Fruit fly (Drosophila melanogaster) whole organism, prepupa: ENCODE data around the gene Naa40.

Experiments used
- Blimp-1 ChIP-seq: fragments of 200-800 bp; sonication (Bioruptor generic); optimal IDR thresholded peaks from 3 replicates; lab custom pipeline; 2017; ENCODE audit warnings: missing biosample characterization, missing genetic modification characterization, mild to moderate bottlenecking, moderate library complexity, missing genetic modification reagents
- CG10631 ChIP-seq: fragments of 200-800 bp; sonication (Bioruptor generic); optimal IDR thresholded peaks from 2 replicates; lab custom pipeline; 2016; ENCODE audit warnings: missing biosample characterization, missing genetic modification characterization
- CG10669 ChIP-seq: fragments of 200-800 bp; sonication (Bioruptor generic); optimal IDR thresholded peaks from 3 replicates; lab custom pipeline; 2018; ENCODE audit warnings: missing biosample characterization, mild to moderate bottlenecking, missing genetic modification characterization, moderate library complexity
- CG11294 ChIP-seq: fragments of 200-800 bp; sonication (Bioruptor generic); IDR thresholded peaks from 2 replicates; pipeline ENCODE4 v1.3.6; 2022; ENCODE audit warnings: missing biosample characterization, missing genetic modification characterization
- CG15336 ChIP-seq: fragments of 200-800 bp; sonication (Bioruptor generic); IDR thresholded peaks from 2 replicates; pipeline ENCODE4 v1.3.6; 2022; ENCODE audit warnings: missing biosample characterization, missing genetic modification characterization
- CG16779 ChIP-seq: fragments of 200-800 bp; sonication (Bioruptor generic); optimal IDR thresholded peaks from 3 replicates; lab custom pipeline; 2017; ENCODE audit warnings: missing biosample characterization, mild to moderate bottlenecking, missing genetic modification characterization
- CG3032 ChIP-seq: fragments of 200-800 bp; optimal IDR thresholded peaks from 2 replicates; lab custom pipeline; 2019; ENCODE audit warnings: missing biosample characterization, mild to moderate bottlenecking, missing genetic modification characterization, moderate library complexity
- CG31627 ChIP-seq: fragments of 200-800 bp; sonication (Bioruptor generic); optimal IDR thresholded peaks from 3 replicates; lab custom pipeline; 2016; ENCODE audit warnings: missing biosample characterization, missing genetic modification characterization
- CG32006 ChIP-seq: fragments of 200-800 bp; sonication (Bioruptor generic); optimal IDR thresholded peaks from 3 replicates; lab custom pipeline; 2017; ENCODE audit warnings: missing biosample characterization, mild to moderate bottlenecking, missing genetic modification characterization
- CG34406 ChIP-seq: fragments of 200-800 bp; sonication (Bioruptor generic); optimal IDR thresholded peaks from 3 replicates; lab custom pipeline; 2016; ENCODE audit warnings: missing biosample characterization, missing genetic modification characterization
- CG3919 ChIP-seq: fragments of 200-800 bp; sonication (Bioruptor generic); optimal IDR thresholded peaks from 3 replicates; lab custom pipeline; 2016; ENCODE audit warnings: missing biosample characterization, missing genetic modification characterization
- CG6163 ChIP-seq: fragments of 200-800 bp; sonication (Bioruptor generic); IDR thresholded peaks from 3 replicates; pipeline ENCODE4 v1.3.6; 2022; ENCODE audit warnings: missing biosample characterization, missing genetic modification characterization
- CG6276 ChIP-seq: fragments of 200-800 bp; sonication (Bioruptor generic); optimal IDR thresholded peaks from 2 replicates; lab custom pipeline; 2017; ENCODE audit warnings: missing biosample characterization, mild to moderate bottlenecking, missing genetic modification characterization
- CG6792 ChIP-seq: fragments of 200-800 bp; sonication (Bioruptor generic); optimal IDR thresholded peaks from 3 replicates; lab custom pipeline; 2016; ENCODE audit warnings: missing biosample characterization, missing genetic modification characterization
- CG6808 ChIP-seq: fragments of 200-800 bp; sonication (Bioruptor generic); optimal IDR thresholded peaks from 3 replicates; lab custom pipeline; 2017; ENCODE audit warnings: missing biosample characterization, missing genetic modification characterization, mild to moderate bottlenecking, moderate library complexity, missing genetic modification reagents
- CG6854 ChIP-seq: fragments of 200-800 bp; sonication (Bioruptor generic); optimal IDR thresholded peaks from 2 replicates; lab custom pipeline; 2017; ENCODE audit warnings: missing biosample characterization, mild to moderate bottlenecking, missing genetic modification characterization
- CG7368 ChIP-seq: fragments of 200-800 bp; sonication (Bioruptor generic); optimal IDR thresholded peaks from 3 replicates; lab custom pipeline; 2016; ENCODE audit warnings: missing biosample characterization, missing genetic modification characterization
- CG8119 ChIP-seq: fragments of 200-800 bp; sonication (Bioruptor generic); IDR thresholded peaks from 3 replicates; pipeline ENCODE4 v1.3.6; 2022; ENCODE audit warnings: missing biosample characterization, missing genetic modification characterization
- CG8319 ChIP-seq: fragments of 200-800 bp; sonication (Bioruptor generic); optimal IDR thresholded peaks from 3 replicates; lab custom pipeline; 2016; ENCODE audit warnings: missing biosample characterization, missing genetic modification characterization
- CG8632 ChIP-seq: fragments of 200-800 bp; sonication (Bioruptor generic); optimal IDR thresholded peaks from 3 replicates; lab custom pipeline; 2016; ENCODE audit warnings: missing biosample characterization, missing genetic modification characterization
- CG9139 ChIP-seq: fragments of 200-800 bp; sonication (Bioruptor generic); optimal IDR thresholded peaks from 3 replicates; lab custom pipeline; 2017; ENCODE audit warnings: missing biosample characterization, mild to moderate bottlenecking, missing genetic modification characterization
- Eip75B ChIP-seq: fragments of 200-800 bp; sonication (Bioruptor generic); optimal IDR thresholded peaks from 3 replicates; lab custom pipeline; 2016; ENCODE audit warnings: missing biosample characterization, missing genetic modification characterization
- Eip78C ChIP-seq: fragments of 200-800 bp; sonication (Bioruptor generic); peaks from one replicate; lab custom pipeline; 2016; ENCODE audit warnings: missing biosample characterization, missing genetic modification characterization
- Eip93F ChIP-seq: fragments of 200-800 bp; sonication (Bioruptor generic); optimal IDR thresholded peaks from 2 replicates; lab custom pipeline; 2016; ENCODE audit warnings: missing biosample characterization, mild to moderate bottlenecking, missing genetic modification characterization
- Ets21C ChIP-seq: fragments of 200-800 bp; sonication (Bioruptor generic); optimal IDR thresholded peaks from 3 replicates; lab custom pipeline; 2016; ENCODE audit warnings: missing biosample characterization, missing genetic modification characterization
- Ets96B ChIP-seq: fragments of 200-800 bp; optimal IDR thresholded peaks from 2 replicates; lab custom pipeline; 2019; ENCODE audit warnings: missing biosample characterization, mild to moderate bottlenecking, missing genetic modification characterization, moderate library complexity
- Gug ChIP-seq: fragments of 200-800 bp; sonication (Bioruptor generic); IDR thresholded peaks from 2 replicates; pipeline ENCODE4 v1.3.6; 2022; ENCODE audit warnings: missing biosample characterization, missing genetic modification characterization
- Hr38 ChIP-seq: sonication (Bioruptor generic); optimal IDR thresholded peaks from 2 replicates; lab custom pipeline; 2016; ENCODE audit warnings: missing biosample characterization, missing genetic modification characterization
- Hr39 ChIP-seq: fragments of 200-800 bp; sonication (Bioruptor generic); optimal IDR thresholded peaks from 2 replicates; lab custom pipeline; 2016; ENCODE audit warnings: missing biosample characterization, missing genetic modification characterization
- Hr4 ChIP-seq: fragments of 200-800 bp; sonication (Bioruptor generic); optimal IDR thresholded peaks from 3 replicates; lab custom pipeline; 2016; ENCODE audit warnings: missing biosample characterization, missing genetic modification characterization
- Met ChIP-seq: fragments of 200-800 bp; sonication (Bioruptor generic); optimal IDR thresholded peaks from 3 replicates; lab custom pipeline; 2016; ENCODE audit warnings: missing biosample characterization, missing genetic modification characterization
- OdsH ChIP-seq: fragments of 200-800 bp; sonication (Bioruptor generic); optimal IDR thresholded peaks from 3 replicates; lab custom pipeline; 2016; ENCODE audit warnings: missing biosample characterization, missing genetic modification characterization
- Smox ChIP-seq: fragments of 200-800 bp; sonication (Bioruptor generic); optimal IDR thresholded peaks from 3 replicates; lab custom pipeline; 2016; ENCODE audit warnings: missing biosample characterization, missing genetic modification characterization
- Sox14 ChIP-seq: fragments of 200-800 bp; sonication (Bioruptor generic); optimal IDR thresholded peaks from 3 replicates; lab custom pipeline; 2016; ENCODE audit warnings: missing biosample characterization, missing genetic modification characterization
- Sox15 ChIP-seq: fragments of 200-800 bp; sonication (Bioruptor generic); optimal IDR thresholded peaks from 3 replicates; lab custom pipeline; 2016; ENCODE audit warnings: missing biosample characterization, missing genetic modification characterization
- achi ChIP-seq: fragments of 200-800 bp; sonication (Bioruptor generic); optimal IDR thresholded peaks from 3 replicates; lab custom pipeline; 2016; ENCODE audit warnings: missing biosample characterization, missing genetic modification characterization
- acj6 ChIP-seq: fragments of 200-800 bp; sonication (Bioruptor generic); optimal IDR thresholded peaks from 3 replicates; lab custom pipeline; 2016; ENCODE audit warnings: missing biosample characterization, missing genetic modification characterization
- dac ChIP-seq: fragments of 200-800 bp; sonication (Bioruptor generic); optimal IDR thresholded peaks from 2 replicates; lab custom pipeline; 2017; ENCODE audit warnings: missing biosample characterization, mild to moderate bottlenecking, missing genetic modification characterization
- dsx ChIP-seq: fragments of 200-800 bp; optimal IDR thresholded peaks from 3 replicates; lab custom pipeline; 2019; ENCODE audit warnings: missing biosample characterization, mild to moderate bottlenecking, missing genetic modification characterization, moderate library complexity; ENCODE audit not compliant: poor library complexity, severe bottlenecking
- eg ChIP-seq: fragments of 200-800 bp; sonication (Bioruptor generic); IDR thresholded peaks from 3 replicates; pipeline ENCODE4 v1.3.6; 2022; ENCODE audit warnings: missing biosample characterization, missing genetic modification characterization
- esn ChIP-seq: fragments of 200-800 bp; sonication (Bioruptor generic); optimal IDR thresholded peaks from 2 replicates; lab custom pipeline; 2016; ENCODE audit warnings: missing biosample characterization, mild to moderate bottlenecking, missing genetic modification characterization, moderate library complexity
- fd85E ChIP-seq: fragments of 200-800 bp; sonication (Bioruptor generic); optimal IDR thresholded peaks from 3 replicates; lab custom pipeline; 2016; ENCODE audit warnings: missing biosample characterization, missing genetic modification characterization
- fkh ChIP-seq: fragments of 200-800 bp; sonication (Bioruptor generic); optimal IDR thresholded peaks from 3 replicates; lab custom pipeline; 2017; ENCODE audit warnings: missing biosample characterization, mild to moderate bottlenecking, missing genetic modification characterization, moderate library complexity
- net ChIP-seq: fragments of 200-800 bp; sonication (Bioruptor generic); optimal IDR thresholded peaks from 3 replicates; lab custom pipeline; 2016; ENCODE audit warnings: missing biosample characterization, missing genetic modification characterization
- pdm3 ChIP-seq: fragments of 200-800 bp; sonication (Bioruptor generic); optimal IDR thresholded peaks from 3 replicates; lab custom pipeline; 2016; ENCODE audit warnings: missing biosample characterization, missing genetic modification characterization
- spab ChIP-seq: fragments of 200-800 bp; sonication (Bioruptor generic); optimal IDR thresholded peaks from 2 replicates; lab custom pipeline; 2017; ENCODE audit warnings: missing biosample characterization, mild to moderate bottlenecking, missing genetic modification characterization, missing genetic modification reagents
- ss ChIP-seq, 2 experiments: fragments of 200-800 bp; sonication (Bioruptor generic); optimal IDR thresholded peaks; 2 replicates in 1 of 2; 3 replicates in 1 of 2; lab custom pipeline; 2017 to 2018; ENCODE audit warnings: mild to moderate bottlenecking in 2 of 2, missing biosample characterization in 2 of 2, missing genetic modification characterization in 2 of 2, moderate library complexity in 1 of 2
- svp ChIP-seq: fragments of 200-800 bp; sonication (Bioruptor generic); peaks from one replicate; lab custom pipeline; 2016; ENCODE audit warnings: missing biosample characterization, missing genetic modification characterization
- vri ChIP-seq: fragments of 200-800 bp; sonication (Bioruptor generic); optimal IDR thresholded peaks from 3 replicates; lab custom pipeline; 2016; ENCODE audit warnings: missing biosample characterization, mild to moderate bottlenecking, missing genetic modification characterization

Naa40 gene

dm6 chr3R:29737891-29738290 is 13.1 kb upstream of the Naa40 start, which contains the start of gene Gnpnat (continued):
- peak; percentile 15 for TF ChIP-seq pdm3 (GFP tag; lab: Kevin White, UChicago)
- peak; percentile 43 for TF ChIP-seq dsx
- TF ChIP-seq esn, result peak; percentile 69
- peak; percentile 32 for TF ChIP-seq CG6792 (GFP tag; lab: Kevin White, UChicago)
- no peak for TF ChIP-seq CG8119
- peak; percentile 40 for TF ChIP-seq CG8632 (GFP tag; lab: Kevin White, UChicago)
- TF ChIP-seq Smox (GFP tag; lab: Kevin White, UChicago), result peak; percentile 44
- TF ChIP-seq Hr39 (GFP tag; lab: Kevin White, UChicago), result peak; percentile 3
- no peak for TF ChIP-seq CG6854 (GFP tag; lab: Kevin White, UChicago)
- TF ChIP-seq Hr4 (GFP tag; lab: Kevin White, UChicago), result peak; percentile 62
- TF ChIP-seq Eip93F (GFP tag; lab: Kevin White, UChicago), result no peak
- TF ChIP-seq CG6163, result no peak
- no peak for TF ChIP-seq CG11294
- TF ChIP-seq ss (GFP tag; optimal IDR thresholded peaks at IDR 0.05; lab: Kevin White, UChicago), result peak in 1 of 2 experiments; percentile 52
- TF ChIP-seq CG32006, result peak; percentile 75
- TF ChIP-seq CG6808, result no peak
- TF ChIP-seq CG3919, result peak; percentile 62
- peak; percentile 11 for TF ChIP-seq CG31627 (GFP tag; lab: Kevin White, UChicago)
- peak; percentile 60 for TF ChIP-seq acj6 (GFP tag; lab: Kevin White, UChicago)
- no peak for TF ChIP-seq CG9139 (GFP tag; lab: Kevin White, UChicago)
- TF ChIP-seq achi, result peak; percentile 63
- no peak for TF ChIP-seq Hr38 (GFP tag; lab: Kevin White, UChicago)
- TF ChIP-seq CG10669 (GFP tag; lab: Kevin White, UChicago), result peak; percentile 50

DNA sequence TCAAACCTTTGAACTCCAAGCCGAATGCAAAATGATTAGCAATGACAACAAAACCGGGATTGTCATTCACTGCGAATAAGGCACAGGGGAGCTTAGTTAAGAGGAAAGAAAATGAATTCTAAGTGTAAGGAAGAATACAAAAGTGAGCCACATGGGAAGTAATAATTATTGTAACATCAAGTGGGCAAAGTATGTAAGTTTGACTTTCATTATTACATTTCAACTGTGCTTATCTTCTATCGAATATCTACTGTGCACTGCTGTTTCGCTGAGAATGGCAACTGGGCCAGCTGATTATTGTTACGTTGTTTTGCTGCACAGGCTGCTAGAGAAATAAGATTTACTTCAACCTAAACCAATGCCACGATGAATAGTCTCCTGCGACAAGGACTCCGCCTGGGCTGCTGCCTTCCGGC is 11.9 kb upstream of the Naa40 start, which contains the start of the genes CG7601 and CIA30:
Gene CG7601 (minus strand): TSS at position 68 of the 416 bp plus-strand sequence.
Gene CIA30 (plus strand): TSS at position 288 of the 416 bp plus-strand sequence.
- peak; percentile 99 for TF ChIP-seq dsx
- peak; percentile 99 for TF ChIP-seq pdm3 (GFP tag; lab: Kevin White, UChicago)
- TF ChIP-seq eg, result peak; percentile 100
- peak; percentile 99 for TF ChIP-seq CG10631 (GFP tag; lab: Kevin White, UChicago)
- peak; percentile 95 for TF ChIP-seq CG16779
- TF ChIP-seq dac (GFP tag; lab: Kevin White, UChicago), result peak; percentile 98
- TF ChIP-seq spab, result peak; percentile 99
- TF ChIP-seq CG31627 (GFP tag; lab: Kevin White, UChicago), result peak; percentile 99
- TF ChIP-seq svp, result peak; percentile 100
- peak; percentile 99 for TF ChIP-seq CG8319
- peak; percentile 100 for TF ChIP-seq Gug
- TF ChIP-seq Blimp-1, result peak; percentile 96
- TF ChIP-seq fkh, result no peak
- peak; percentile 98 for TF ChIP-seq CG34406
- TF ChIP-seq CG3919, result peak; percentile 99
- peak; percentile 97 for TF ChIP-seq CG6854 (GFP tag; lab: Kevin White, UChicago)
- TF ChIP-seq CG15336 (GFP tag; lab: Robert Waterston, UW), result peak; percentile 100
- TF ChIP-seq Met (GFP tag; lab: Kevin White, UChicago), result peak; percentile 99
- peak; percentile 99 for TF ChIP-seq CG10669 (GFP tag; lab: Kevin White, UChicago)
- TF ChIP-seq CG6276 (GFP tag; lab: Kevin White, UChicago), result peak; percentile 98
- peak; percentile 99 for TF ChIP-seq OdsH (GFP tag; lab: Kevin White, UChicago)
- TF ChIP-seq Eip78C, result peak; percentile 100
- peak; percentile 99 for TF ChIP-seq Sox14 (GFP tag; lab: Kevin White, UChicago)
- TF ChIP-seq CG6792 (GFP tag; lab: Kevin White, UChicago), result peak; percentile 99
- peak; percentile 96 for TF ChIP-seq fd85E (GFP tag; lab: Kevin White, UChicago)
- TF ChIP-seq CG3032 (tag; lab: Kevin White, UChicago), result peak; percentile 99
- peak; percentile 99 for TF ChIP-seq CG7368 (GFP tag; lab: Kevin White, UChicago)
- peak; percentile 96 to 98 for TF ChIP-seq ss (GFP tag; optimal IDR thresholded peaks at IDR 0.05; lab: Kevin White, UChicago)
- peak; percentile 99 for TF ChIP-seq acj6 (GFP tag; lab: Kevin White, UChicago)
- TF ChIP-seq Sox15 (GFP tag; lab: Kevin White, UChicago), result peak; percentile 99
- peak; percentile 98 for TF ChIP-seq Ets96B (tag; lab: Kevin White, UChicago)
- peak; percentile 100 for TF ChIP-seq CG8119
- peak; percentile 98 for TF ChIP-seq vri
- peak; percentile 99 for TF ChIP-seq Ets21C (GFP tag; lab: Kevin White, UChicago)
- peak; percentile 98 for TF ChIP-seq CG32006
- peak; percentile 99 for TF ChIP-seq Eip75B
- peak; percentile 95 for TF ChIP-seq Eip93F (GFP tag; lab: Kevin White, UChicago)
- peak; percentile 98 for TF ChIP-seq net (GFP tag; lab: Kevin White, UChicago)
